Worm (Caenorhabditis elegans): ENCODE data around the gene C55A6.3.

DNA sequence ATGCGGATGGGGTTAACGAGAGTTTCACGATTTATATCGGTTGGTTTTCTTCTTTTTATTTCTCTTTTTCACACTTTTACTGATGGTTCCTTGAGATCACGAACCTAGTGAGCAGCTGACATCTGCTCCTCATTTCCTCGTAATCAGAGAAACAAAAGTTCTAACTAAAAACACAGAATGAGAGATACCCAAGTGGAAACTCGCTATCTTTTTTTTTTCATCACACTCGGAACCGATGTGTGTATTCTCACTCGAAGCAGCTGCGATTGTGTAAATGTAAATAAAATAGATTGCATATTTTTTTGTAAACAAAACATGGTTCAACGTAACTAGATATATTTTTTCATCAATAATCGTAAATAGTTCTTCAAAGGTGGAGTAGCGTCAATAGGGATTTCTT, 7.0 kb downstream of the C55A6.3 start:
- no peak for TF ChIP-seq Y56A3A.18 (GFP tag; IDR thresholded peaks at IDR 0.05)
- TF ChIP-seq ceh-58 (GFP tag; IDR thresholded peaks at IDR 0.05): no peak
- TF ChIP-seq K11D2.4 (GFP tag; IDR thresholded peaks at IDR 0.05): no peak
- TF ChIP-seq nfya-1 (tag; optimal IDR thresholded peaks at IDR 0.05; ENCODE audit: borderline replicate concordance, insufficient read depth): no peak
- TF ChIP-seq K12H6.12 (tag; optimal IDR thresholded peaks at IDR 0.05): no peak
- no peak for TF ChIP-seq B0261.1 (tag; optimal IDR thresholded peaks at IDR 0.05)
- no peak for TF ChIP-seq hrde-1 (tag; optimal IDR thresholded peaks at IDR 0.05; ENCODE audit: borderline replicate concordance)
- no peak for TF ChIP-seq ama-1 (optimal IDR thresholded peaks at IDR 0.05)
- no peak for TF ChIP-seq ama-1 (GFP tag; optimal IDR thresholded peaks at IDR 0.05)
- no peak for TF ChIP-seq madf-8 (GFP tag; conservative IDR thresholded peaks at IDR 0.05)
- no peak for TF ChIP-seq egl-44 (GFP tag; IDR thresholded peaks at IDR 0.05)
- no peak for TF ChIP-seq zim-3 (tag; optimal IDR thresholded peaks at IDR 0.05)
- TF ChIP-seq zfh-2 (GFP tag; conservative IDR thresholded peaks at IDR 0.05): no peak
- no peak for TF ChIP-seq F37B4.10 (GFP tag; IDR thresholded peaks at IDR 0.05)
- TF ChIP-seq tbx-9 (tag; optimal IDR thresholded peaks at IDR 0.05; ENCODE audit: borderline replicate concordance): no peak
